Fruit fly (Drosophila melanogaster): ENCODE data around the gene alpha-Est9.

dm6 chr3R:7530184-7530821, 25.4 kb upstream of the alpha-Est9 start, which contains the start of the genes Rtnl2 and alphaTub84D:
- TF ChIP-seq kay (GFP tag; ENCODE audit: borderline replicate concordance) (no peak), Hr96 (GFP tag; optimal IDR thresholded peaks at IDR 0.05) (no peak), CG7101 (tag; optimal IDR thresholded peaks at IDR 0.05) (no peak), CG1620 (GFP tag; optimal IDR thresholded peaks at IDR 0.05) (no peak), cnc (optimal IDR thresholded peaks at IDR 0.05) (no peak), CG12768 (GFP tag; optimal IDR thresholded peaks at IDR 0.05) (no peak), Mnt (GFP tag; optimal IDR thresholded peaks at IDR 0.05) (no peak), CG11617 (GFP tag; optimal IDR thresholded peaks at IDR 0.05) (no peak), CG14711 (tag; optimal IDR thresholded peaks at IDR 0.05) (no peak), CG7045 (GFP tag; optimal IDR thresholded peaks at IDR 0.05) (no peak), Crg-1 (GFP tag; optimal IDR thresholded peaks at IDR 0.05) (no peak), CG5204 (GFP tag; optimal IDR thresholded peaks at IDR 0.05) (no peak), bab1 (GFP tag; optimal IDR thresholded peaks at IDR 0.05) (no peak), tj (GFP tag; optimal IDR thresholded peaks at IDR 0.05) (no peak)
